Worm (Caenorhabditis elegans) whole organism, mixed stage, embryonic: ENCODE data around the gene fbxb-39.

Source experiments
- M03D4.4 ChIP-seq: sonication (generic microtip); optimal IDR thresholded peaks from 2 replicates; lab custom pipeline; 2017; ENCODE audit warnings: mild to moderate bottlenecking, missing genetic modification characterization, missing compliant biosample characterization
- bed-3 ChIP-seq: fragments of 200-800 bp; sonication (Bioruptor generic); optimal IDR thresholded peaks from 3 replicates; lab custom pipeline; 2018; ENCODE audit warnings: mild to moderate bottlenecking, missing genetic modification characterization, moderate library complexity, missing compliant biosample characterization
- blmp-1 ChIP-seq: fragments of 150-350 bp; optimal IDR thresholded peaks from 2 replicates; lab custom pipeline; 2014; ENCODE audit warnings: missing biosample characterization, missing genetic modification characterization
- ceh-39 ChIP-seq: fragments of 150-350 bp; optimal IDR thresholded peaks from 2 replicates; lab custom pipeline; 2014; ENCODE audit warnings: missing biosample characterization, missing genetic modification characterization
- ceh-43 ChIP-seq: fragments of 200-800 bp; sonication (Bioruptor generic); optimal IDR thresholded peaks from 2 replicates; lab custom pipeline; 2018; ENCODE audit warnings: mild to moderate bottlenecking, missing genetic modification characterization, moderate library complexity, missing compliant biosample characterization
- ceh-83 ChIP-seq: fragments of 200-800 bp; sonication (Bioruptor generic); optimal IDR thresholded peaks from 2 replicates; lab custom pipeline; 2018; ENCODE audit warnings: mild to moderate bottlenecking, missing genetic modification characterization, missing compliant biosample characterization
- cnd-1 ChIP-seq: fragments of 200-800 bp; sonication (Bioruptor generic); optimal IDR thresholded peaks from 2 replicates; lab custom pipeline; 2018; ENCODE audit warnings: mild to moderate bottlenecking, missing genetic modification characterization, missing compliant biosample characterization
- drap-1 ChIP-seq: fragments of 200-800 bp; sonication (Bioruptor generic); optimal IDR thresholded peaks from 3 replicates; lab custom pipeline; 2018; ENCODE audit warnings: mild to moderate bottlenecking, missing genetic modification characterization, missing compliant biosample characterization
- elt-1 ChIP-seq: sonication (generic microtip); optimal IDR thresholded peaks from 2 replicates; lab custom pipeline; 2017; ENCODE audit warnings: missing genetic modification characterization, mild to moderate bottlenecking, missing compliant biosample characterization, antibody characterized with exemption, moderate library complexity, borderline replicate concordance; ENCODE audit not compliant: insufficient read depth
- elt-3 ChIP-seq: fragments of 150-350 bp; optimal IDR thresholded peaks from 2 replicates; lab custom pipeline; 2014; ENCODE audit warnings: missing biosample characterization, missing genetic modification characterization
- flh-1 ChIP-seq: fragments of 200-800 bp; sonication (Bioruptor generic); optimal IDR thresholded peaks from 2 replicates; lab custom pipeline; 2018; ENCODE audit warnings: mild to moderate bottlenecking, missing genetic modification characterization, moderate library complexity, missing compliant biosample characterization
- ham-2 ChIP-seq: fragments of 200-800 bp; sonication (Bioruptor generic); optimal IDR thresholded peaks from 2 replicates; lab custom pipeline; 2018; ENCODE audit warnings: mild to moderate bottlenecking, missing genetic modification characterization, missing compliant biosample characterization
- hlh-1 ChIP-seq: fragments of 150-350 bp; optimal IDR thresholded peaks from 2 replicates; lab custom pipeline; 2014; ENCODE audit warnings: missing biosample characterization, missing genetic modification reagents, missing genetic modification characterization
- lin-13 ChIP-seq: fragments of 150-350 bp; optimal IDR thresholded peaks from 2 replicates; lab custom pipeline; 2014; ENCODE audit warnings: missing biosample characterization, missing genetic modification characterization
- lsy-2 ChIP-seq: fragments of 150-350 bp; optimal IDR thresholded peaks from 2 replicates; lab custom pipeline; 2014; ENCODE audit warnings: missing biosample characterization, missing genetic modification characterization
- mab-5 ChIP-seq: fragments of 150-350 bp; optimal IDR thresholded peaks from 2 replicates; lab custom pipeline; 2014; ENCODE audit warnings: missing biosample characterization, missing genetic modification characterization
- mep-1 ChIP-seq: fragments of 150-350 bp; optimal IDR thresholded peaks from 2 replicates; lab custom pipeline; 2017; ENCODE audit warnings: missing biosample characterization, missing genetic modification reagents, missing genetic modification characterization, inconsistent platforms
- nhr-12 ChIP-seq: fragments of 150-350 bp; optimal IDR thresholded peaks from 2 replicates; lab custom pipeline; 2014; ENCODE audit warnings: missing biosample characterization, missing genetic modification characterization
- nhr-2 ChIP-seq: fragments of 150-350 bp; optimal IDR thresholded peaks from 2 replicates; lab custom pipeline; 2014; ENCODE audit warnings: missing biosample characterization, missing genetic modification characterization
- nhr-237 ChIP-seq: fragments of 150-350 bp; optimal IDR thresholded peaks from 2 replicates; lab custom pipeline; 2014; ENCODE audit warnings: missing biosample characterization, missing genetic modification characterization
- nhr-28 ChIP-seq: fragments of 150-350 bp; optimal IDR thresholded peaks from 2 replicates; lab custom pipeline; 2014; ENCODE audit warnings: missing biosample characterization, missing genetic modification characterization
- nhr-76 ChIP-seq: sonication (generic microtip); optimal IDR thresholded peaks from 2 replicates; lab custom pipeline; 2017; ENCODE audit warnings: missing biosample characterization, missing genetic modification characterization
- sem-2 ChIP-seq: fragments of 200-800 bp; sonication (Bioruptor generic); optimal IDR thresholded peaks from 2 replicates; lab custom pipeline; 2018; ENCODE audit warnings: mild to moderate bottlenecking, missing genetic modification characterization, missing compliant biosample characterization
- sptf-1 ChIP-seq: sonication (generic microtip); optimal IDR thresholded peaks from 2 replicates; lab custom pipeline; 2017; ENCODE audit warnings: mild to moderate bottlenecking, missing genetic modification characterization, moderate library complexity, missing compliant biosample characterization
- tbx-8 ChIP-seq: fragments of 200-800 bp; sonication (Bioruptor generic); optimal IDR thresholded peaks from 2 replicates; lab custom pipeline; 2018; ENCODE audit warnings: mild to moderate bottlenecking, missing genetic modification characterization, moderate library complexity, missing compliant biosample characterization
- unc-39 ChIP-seq: fragments of 150-350 bp; optimal IDR thresholded peaks from 2 replicates; lab custom pipeline; 2014; ENCODE audit warnings: missing biosample characterization, missing genetic modification characterization
- unc-62 ChIP-seq: fragments of 150-350 bp; optimal IDR thresholded peaks from 2 replicates; lab custom pipeline; 2014; ENCODE audit warnings: missing biosample characterization, missing genetic modification reagents, missing genetic modification characterization
- zip-8 ChIP-seq: fragments of 150-350 bp; optimal IDR thresholded peaks from 2 replicates; lab custom pipeline; 2014; ENCODE audit warnings: missing biosample characterization, missing genetic modification characterization

Gene fbxb-39

ce11 chrII:1082859-1083258 lies 42.5 kb upstream of the fbxb-39 start, which contains the start of gene K02E7.1:
Gene K02E7.1, plus strand, starts transcription at chrII:1083159.
- TF ChIP-seq nhr-12 (tag; lab: Kevin White, UChicago) (no peak), cnd-1 (tag; lab: Kevin White, UChicago) (no peak), sptf-1 (tag; lab: Kevin White, UChicago) (no peak), drap-1 (GFP tag; lab: Kevin White, UChicago) (no peak), lin-13 (tag; lab: Kevin White, UChicago) (no peak)

- TF ChIP-seq sem-2 (GFP tag; lab: Kevin White, UChicago) (no peak), lsy-2 (tag; lab: Kevin White, UChicago) (no peak), nhr-2 (tag; lab: Kevin White, UChicago) (no peak), nhr-237 (tag; lab: Kevin White, UChicago) (no peak), drap-1 (GFP tag; lab: Kevin White, UChicago) (no peak), unc-39 (tag; lab: Kevin White, UChicago) (no peak), tbx-8 (GFP tag; lab: Kevin White, UChicago) (no peak), nhr-28 (tag; lab: Kevin White, UChicago) (no peak), elt-1 (tag; lab: Kevin White, UChicago) (no peak), ham-2 (GFP tag; lab: Kevin White, UChicago) (no peak), ceh-39 (tag; lab: Kevin White, UChicago) (no peak), flh-1 (no peak), cnd-1 (tag; lab: Kevin White, UChicago) (no peak), unc-62 (GFP tag; lab: Kevin White, UChicago) (no peak), ceh-83 (GFP tag; lab: Kevin White, UChicago) (no peak), elt-3 (tag; lab: Kevin White, UChicago) (no peak), mep-1 (no peak), bed-3 (GFP tag; lab: Kevin White, UChicago) (no peak), M03D4.4 (no peak)
Observed at ce11 chrII:1075424-1075823, 35.1 kb upstream of the fbxb-39 start, which contains the start of gene K02E7.11. Gene K02E7.11, minus strand, starts transcription at chrII:1075524.

- TF ChIP-seq ceh-83 (GFP tag; lab: Kevin White, UChicago) = no peak
- no peak for TF ChIP-seq ham-2 (GFP tag; lab: Kevin White, UChicago)
- TF ChIP-seq tbx-8 (GFP tag; lab: Kevin White, UChicago) = no peak
- no peak for TF ChIP-seq mab-5 (tag; lab: Kevin White, UChicago)
- TF ChIP-seq cnd-1 (tag; lab: Kevin White, UChicago) = no peak
- no peak for TF ChIP-seq nhr-76 (tag; lab: Kevin White, UChicago)
- no peak for TF ChIP-seq lin-13 (tag; lab: Kevin White, UChicago)
- no peak for TF ChIP-seq blmp-1 (tag; lab: Kevin White, UChicago)
- no peak for TF ChIP-seq nhr-28 (tag; lab: Kevin White, UChicago)
- no peak for TF ChIP-seq lsy-2 (tag; lab: Kevin White, UChicago)
- TF ChIP-seq, all 35 proteins: peak for 0
Observed at ce11 chrII:1072106-1072505, 31.7 kb upstream of the fbxb-39 start, which contains the start of gene K02E7.4. Gene K02E7.4, plus strand, starts transcription at chrII:1072406.

- TF ChIP-seq tbx-8 (GFP tag; lab: Kevin White, UChicago) (no peak), lsy-2 (tag; lab: Kevin White, UChicago) (peak; percentile 61), M03D4.4 (no peak), mab-5 (tag; lab: Kevin White, UChicago) (no peak), unc-39 (tag; lab: Kevin White, UChicago) (no peak), hlh-1 (tag; lab: Kevin White, UChicago) (no peak), drap-1 (GFP tag; lab: Kevin White, UChicago) (no peak), flh-1 (no peak)
Observed at ce11 chrII:1071432-1071831, 31.1 kb upstream of the fbxb-39 start.

- TF ChIP-seq ceh-43 (no peak), lin-13 (tag; lab: Kevin White, UChicago) (no peak), tbx-8 (GFP tag; lab: Kevin White, UChicago) (no peak), drap-1 (GFP tag; lab: Kevin White, UChicago) (no peak), ceh-83 (GFP tag; lab: Kevin White, UChicago) (no peak), nhr-28 (tag; lab: Kevin White, UChicago) (no peak), zip-8 (tag; lab: Kevin White, UChicago) (no peak), unc-39 (tag; lab: Kevin White, UChicago) (no peak), bed-3 (GFP tag; lab: Kevin White, UChicago) (no peak), mep-1 (no peak), hlh-1 (tag; lab: Kevin White, UChicago) (no peak)
Observed at ce11 chrII:1070875-1071274, 30.5 kb upstream of the fbxb-39 start, which contains the start of gene K02E7.12. Gene K02E7.12, plus strand, starts transcription at chrII:1071175.
